Worm (Caenorhabditis elegans) whole organism, L2 larva: ENCODE results near the gene F53A3.7.

Source experiments
- C34F6.9 ChIP-seq: fragments of 150-350 bp; optimal IDR thresholded peaks from 2 replicates; lab custom pipeline; 2014; ENCODE audit warnings: missing biosample characterization, missing genetic modification characterization
- F13H6.1 ChIP-seq: sonication (generic microtip); optimal IDR thresholded peaks from 2 replicates; lab custom pipeline; 2016; ENCODE audit warnings: missing genetic modification characterization, missing compliant biosample characterization
- R02D3.7 ChIP-seq: fragments of 150-350 bp; optimal IDR thresholded peaks from 2 replicates; lab custom pipeline; 2014; ENCODE audit warnings: missing biosample characterization, missing genetic modification characterization
- Y55F3AM.14 ChIP-seq: fragments of 200-800 bp; sonication (Bioruptor generic); optimal IDR thresholded peaks from 2 replicates; lab custom pipeline; 2018; ENCODE audit warnings: mild to moderate bottlenecking, missing genetic modification characterization, missing compliant biosample characterization
- ZK546.5 ChIP-seq: sonication (generic microtip); optimal IDR thresholded peaks from 2 replicates; lab custom pipeline; 2017; ENCODE audit warnings: missing biosample characterization, missing genetic modification characterization
- aly-2 ChIP-seq: fragments of 150-350 bp; optimal IDR thresholded peaks from 2 replicates; lab custom pipeline; 2014; ENCODE audit warnings: missing biosample characterization, missing genetic modification characterization
- blmp-1 ChIP-seq: sonication (generic microtip); optimal IDR thresholded peaks from 2 replicates; lab custom pipeline; 2017; ENCODE audit warnings: missing genetic modification characterization, mild to moderate bottlenecking, missing compliant biosample characterization, antibody characterized with exemption, moderate library complexity; ENCODE audit not compliant: insufficient read depth
- ceh-16 ChIP-seq: fragments of 150-350 bp; optimal IDR thresholded peaks from 2 replicates; lab custom pipeline; 2014; ENCODE audit warnings: missing biosample characterization, missing genetic modification characterization
- ceh-82 ChIP-seq: fragments of 150-350 bp; optimal IDR thresholded peaks from 2 replicates; lab custom pipeline; 2014; ENCODE audit warnings: missing biosample characterization, missing genetic modification characterization
- dmd-4 ChIP-seq: sonication (generic microtip); optimal IDR thresholded peaks from 2 replicates; lab custom pipeline; 2017; ENCODE audit warnings: missing biosample characterization, missing genetic modification characterization
- egl-27 ChIP-seq: sonication (generic microtip); optimal IDR thresholded peaks from 3 replicates; lab custom pipeline; 2017; ENCODE audit warnings: missing biosample characterization, missing genetic modification reagents, missing genetic modification characterization
- elt-1 ChIP-seq: fragments of 150-350 bp; optimal IDR thresholded peaks from 2 replicates; lab custom pipeline; 2014; ENCODE audit warnings: missing biosample characterization, missing genetic modification characterization
- elt-3 ChIP-seq: sonication (generic microtip); optimal IDR thresholded peaks from 2 replicates; lab custom pipeline; 2017; ENCODE audit warnings: missing biosample characterization, missing genetic modification characterization
- fos-1 ChIP-seq: fragments of 150-350 bp; optimal IDR thresholded peaks from 2 replicates; lab custom pipeline; 2014; ENCODE audit warnings: missing biosample characterization, missing genetic modification characterization
- lin-11 ChIP-seq: fragments of 150-350 bp; sonication (generic microtip); optimal IDR thresholded peaks from 2 replicates; lab custom pipeline; 2014; ENCODE audit warnings: missing biosample characterization, missing genetic modification characterization, inconsistent platforms, mixed read lengths
- lin-13 ChIP-seq: fragments of 150-350 bp; optimal IDR thresholded peaks from 2 replicates; lab custom pipeline; 2014; ENCODE audit warnings: missing biosample characterization, missing genetic modification reagents, missing genetic modification characterization
- nhr-10 ChIP-seq: sonication (generic microtip); optimal IDR thresholded peaks from 2 replicates; lab custom pipeline; 2017; ENCODE audit warnings: missing biosample characterization, missing genetic modification characterization
- nhr-11 ChIP-seq: fragments of 150-350 bp; optimal IDR thresholded peaks from 2 replicates; lab custom pipeline; 2014; ENCODE audit warnings: missing biosample characterization, missing genetic modification characterization
- nhr-12 ChIP-seq: fragments of 150-350 bp; optimal IDR thresholded peaks from 2 replicates; lab custom pipeline; 2014; ENCODE audit warnings: missing biosample characterization, missing genetic modification characterization
- nhr-129 ChIP-seq: fragments of 150-350 bp; optimal IDR thresholded peaks from 2 replicates; lab custom pipeline; 2014; ENCODE audit warnings: missing biosample characterization, missing genetic modification characterization
- nhr-21 ChIP-seq: fragments of 150-350 bp; optimal IDR thresholded peaks from 2 replicates; lab custom pipeline; 2014; ENCODE audit warnings: missing biosample characterization, missing genetic modification characterization
- nhr-23 ChIP-seq: fragments of 150-350 bp; optimal IDR thresholded peaks from 2 replicates; lab custom pipeline; 2014; ENCODE audit warnings: missing biosample characterization, missing genetic modification reagents, missing genetic modification characterization
- nhr-237 ChIP-seq: fragments of 150-350 bp; optimal IDR thresholded peaks from 2 replicates; lab custom pipeline; 2014; ENCODE audit warnings: missing biosample characterization, missing genetic modification characterization
- nhr-6 ChIP-seq: fragments of 150-350 bp; optimal IDR thresholded peaks from 2 replicates; lab custom pipeline; 2014; ENCODE audit warnings: missing biosample characterization, missing genetic modification characterization
- peb-1 ChIP-seq: fragments of 150-350 bp; optimal IDR thresholded peaks from 2 replicates; lab custom pipeline; 2014; ENCODE audit warnings: missing biosample characterization, missing genetic modification characterization
- sem-4 ChIP-seq: fragments of 150-350 bp; optimal IDR thresholded peaks from 2 replicates; lab custom pipeline; 2014; ENCODE audit warnings: missing biosample characterization, missing genetic modification reagents, missing genetic modification characterization
- skn-1 ChIP-seq: sonication (generic microtip); optimal IDR thresholded peaks from 2 replicates; lab custom pipeline; 2017; ENCODE audit warnings: missing biosample characterization, missing genetic modification characterization
- unc-39 ChIP-seq: fragments of 150-350 bp; optimal IDR thresholded peaks from 2 replicates; lab custom pipeline; 2014; ENCODE audit warnings: missing biosample characterization, missing genetic modification characterization
- unc-55 ChIP-seq: fragments of 150-350 bp; sonication (generic microtip); optimal IDR thresholded peaks from 3 replicates; lab custom pipeline; 2014; ENCODE audit warnings: missing biosample characterization, missing genetic modification reagents, missing genetic modification characterization
- zag-1 ChIP-seq: fragments of 150-350 bp; optimal IDR thresholded peaks from 2 replicates; lab custom pipeline; 2014; ENCODE audit warnings: missing biosample characterization, missing genetic modification characterization
- ztf-1 ChIP-seq: fragments of 200-800 bp; sonication (Bioruptor generic); conservative IDR thresholded peaks from 2 replicates; pipeline ENCODE4 v1.3.6; 2022; ENCODE audit warnings: missing genetic modification characterization, missing compliant biosample characterization
- ztf-11 ChIP-seq: sonication (generic microtip); optimal IDR thresholded peaks from 2 replicates; lab custom pipeline; 2017; ENCODE audit warnings: missing biosample characterization, missing genetic modification characterization
- ztf-4 ChIP-seq: fragments of 150-350 bp; optimal IDR thresholded peaks from 2 replicates; lab custom pipeline; 2014; ENCODE audit warnings: missing biosample characterization, missing genetic modification characterization

F53A3.7 gene

ce11 chrIII:1961895-1962506 lies 10.7 kb downstream of the F53A3.7 start, which contains the start of gene mboa-6:
Gene mboa-6, minus strand, starts transcription at chrIII:1961945.
- no peak for TF ChIP-seq nhr-237
- TF ChIP-seq blmp-1: no peak
- TF ChIP-seq unc-55 (GFP tag; lab: Kevin White, UChicago): peak; percentile 37
- TF ChIP-seq nhr-10 (tag; lab: Kevin White, UChicago): no peak
- no peak for TF ChIP-seq nhr-6 (tag; lab: Kevin White, UChicago)
- TF ChIP-seq aly-2: no peak
- no peak for TF ChIP-seq elt-3
- TF ChIP-seq, all 48 proteins: peak for 1

ce11 chrIII:1962552-1962951 lies 11.2 kb downstream of the F53A3.7 start:
- TF ChIP-seq fos-1 (tag; lab: Kevin White, UChicago) (peak; percentile 6), skn-1 (tag; lab: Kevin White, UChicago) (no peak)

ce11 chrIII:1963128-1963527 lies 11.8 kb downstream of the F53A3.7 start:
- TF ChIP-seq lin-11 (tag; lab: Kevin White, UChicago) (no peak), ceh-82 (tag; lab: Kevin White, UChicago) (no peak), nhr-10 (tag; lab: Kevin White, UChicago) (no peak), Y55F3AM.14 (GFP tag; lab: Kevin White, UChicago) (no peak), nhr-237 (no peak), nhr-12 (no peak), nhr-129 (tag; lab: Kevin White, UChicago) (no peak), ztf-11 (tag; lab: Kevin White, UChicago) (no peak)

ce11 chrIII:1969802-1970201 lies 18.5 kb downstream of the F53A3.7 start, which contains the start of gene moa-1:
Gene moa-1, minus strand, starts transcription at chrIII:1969902.
- TF ChIP-seq dmd-4 (tag; lab: Kevin White, UChicago): no peak
- no peak for TF ChIP-seq unc-55 (GFP tag; lab: Kevin White, UChicago)
- TF ChIP-seq C34F6.9 (tag; lab: Kevin White, UChicago): no peak
- TF ChIP-seq elt-3: no peak
- TF ChIP-seq nhr-11 (tag; lab: Kevin White, UChicago): no peak
- no peak for TF ChIP-seq nhr-129 (tag; lab: Kevin White, UChicago)
- TF ChIP-seq nhr-23: no peak
- TF ChIP-seq nhr-237: no peak

ce11 chrIII:1970433-1970832 lies 19.1 kb downstream of the F53A3.7 start, which contains the start of gene R155.5:
Gene R155.5, minus strand, starts transcription at chrIII:1970533.
- TF ChIP-seq egl-27: no peak
- no peak for TF ChIP-seq nhr-12
- TF ChIP-seq ztf-4 (tag; lab: Kevin White, UChicago): no peak
- TF ChIP-seq ZK546.5 (tag; lab: Kevin White, UChicago): no peak
- no peak for TF ChIP-seq fos-1 (tag; lab: Kevin White, UChicago)
- TF ChIP-seq peb-1 (tag; lab: Kevin White, UChicago): no peak
- TF ChIP-seq C34F6.9 (tag; lab: Kevin White, UChicago): no peak
- no peak for TF ChIP-seq R02D3.7 (tag; lab: Kevin White, UChicago)
- no peak for TF ChIP-seq F13H6.1 (tag; lab: Kevin White, UChicago)
- no peak for TF ChIP-seq zag-1
- no peak for TF ChIP-seq nhr-129 (tag; lab: Kevin White, UChicago)
- no peak for TF ChIP-seq nhr-21 (tag; lab: Kevin White, UChicago)
- TF ChIP-seq ztf-1: no peak

- TF ChIP-seq unc-39 (tag; lab: Kevin White, UChicago) (no peak), nhr-12 (no peak), nhr-21 (tag; lab: Kevin White, UChicago) (no peak), sem-4 (no peak), elt-1 (tag; lab: Kevin White, UChicago) (no peak), nhr-10 (tag; lab: Kevin White, UChicago) (no peak), elt-3 (no peak), ceh-16 (tag; lab: Kevin White, UChicago) (no peak), lin-13 (GFP tag; lab: Kevin White, UChicago) (no peak), Y55F3AM.14 (GFP tag; lab: Kevin White, UChicago) (no peak), blmp-1 (no peak), nhr-23 (no peak), zag-1 (no peak), peb-1 (tag; lab: Kevin White, UChicago) (no peak)
Measured at ce11 chrIII:1975992-1976391, 24.7 kb downstream of the F53A3.7 start.
